Worm (Caenorhabditis elegans) whole organism, L1 larva: ENCODE results near the gene pgam-5.
A peak's percentile ranks its signal among the peaks of the same experiment; 100 is the strongest.

Experiments used
- C16A3.4 ChIP-seq: fragments of 150-350 bp; optimal IDR thresholded peaks from 2 replicates; lab custom pipeline; 2014; ENCODE audit warnings: missing biosample characterization, missing genetic modification characterization
- aha-1 ChIP-seq: fragments of 150-350 bp; optimal IDR thresholded peaks from 2 replicates; lab custom pipeline; 2014; ENCODE audit warnings: missing biosample characterization, missing genetic modification characterization
- alr-1 ChIP-seq: fragments of 200-800 bp; sonication (Bioruptor generic); optimal IDR thresholded peaks from 2 replicates; lab custom pipeline; 2018; ENCODE audit warnings: borderline replicate concordance, mild to moderate bottlenecking, missing genetic modification characterization, missing compliant biosample characterization
- aly-2 ChIP-seq: fragments of 150-350 bp; optimal IDR thresholded peaks from 2 replicates; lab custom pipeline; 2014; ENCODE audit warnings: missing biosample characterization, missing genetic modification characterization
- ama-1 ChIP-seq: fragments of 150-350 bp; optimal IDR thresholded peaks from 2 replicates; lab custom pipeline; 2014
- ceh-63 ChIP-seq: fragments of 200-800 bp; sonication (Bioruptor generic); optimal IDR thresholded peaks from 2 replicates; lab custom pipeline; 2018; ENCODE audit warnings: mild to moderate bottlenecking, missing genetic modification characterization, missing compliant biosample characterization
- ceh-82 ChIP-seq, 3 experiments: fragments of 150-350 bp in 1 of 3; sonication (generic microtip) in 2 of 3; optimal IDR thresholded peaks; 2 replicates each; lab custom pipeline; 2014 to 2017; ENCODE audit warnings: missing biosample characterization in 3 of 3, missing genetic modification characterization in 3 of 3
- ceh-90 ChIP-seq: sonication (generic microtip); optimal IDR thresholded peaks from 2 replicates; lab custom pipeline; 2016; ENCODE audit warnings: missing genetic modification characterization, missing compliant biosample characterization
- ces-1 ChIP-seq: fragments of 150-350 bp; optimal IDR thresholded peaks from 2 replicates; lab custom pipeline; 2014; ENCODE audit warnings: missing biosample characterization, missing genetic modification reagents, missing genetic modification characterization
- dpl-1 ChIP-seq, 3 experiments: fragments of 150-350 bp in 2 of 3; sonication (generic microtip) in 1 of 3; optimal IDR thresholded peaks; 2 replicates each; lab custom pipeline; 2014 to 2017; ENCODE audit warnings: missing biosample characterization in 3 of 3, missing genetic modification characterization in 3 of 3, missing genetic modification reagents in 3 of 3
- dsc-1 ChIP-seq: sonication (generic microtip); optimal IDR thresholded peaks from 2 replicates; lab custom pipeline; 2016; ENCODE audit warnings: mild to moderate bottlenecking, missing genetic modification characterization, missing compliant biosample characterization
- efl-1 ChIP-seq, 4 experiments: fragments of 150-350 bp; optimal IDR thresholded peaks in 3 of 4; peaks in 1 of 4; 1 replicate in 1 of 4; 2 replicates in 3 of 4; lab custom pipeline; 2014; ENCODE audit warnings: missing biosample characterization in 2 of 4, missing genetic modification characterization in 2 of 4, missing genetic modification reagents in 2 of 4
- efl-3 ChIP-seq: fragments of 200-800 bp; sonication (Bioruptor generic); optimal IDR thresholded peaks from 2 replicates; lab custom pipeline; 2018; ENCODE audit warnings: mild to moderate bottlenecking, missing genetic modification characterization, missing compliant biosample characterization
- egl-13 ChIP-seq: sonication (generic microtip); optimal IDR thresholded peaks from 2 replicates; lab custom pipeline; 2016; ENCODE audit warnings: missing genotype, missing genetic modification reagents, missing genetic modification characterization, missing compliant biosample characterization
- elt-2 ChIP-seq: sonication (generic microtip); optimal IDR thresholded peaks from 2 replicates; lab custom pipeline; 2016; ENCODE audit warnings: missing genetic modification characterization, mild to moderate bottlenecking, inconsistent platforms, missing compliant biosample characterization, missing genetic modification reagents
- ets-5 ChIP-seq: fragments of 200-800 bp; sonication (Bioruptor generic); IDR thresholded peaks from 2 replicates; pipeline ENCODE4 v1.3.6; 2022; ENCODE audit warnings: missing genetic modification characterization, missing compliant biosample characterization
- grh-1 ChIP-seq: fragments of 200-800 bp; sonication (Bioruptor generic); IDR thresholded peaks from 2 replicates; pipeline ENCODE4 v1.3.6; 2022; ENCODE audit warnings: missing genetic modification reagents, missing genetic modification characterization, missing compliant biosample characterization
- hlh-17 ChIP-seq: fragments of 200-800 bp; sonication (Bioruptor generic); optimal IDR thresholded peaks from 2 replicates; lab custom pipeline; 2018; ENCODE audit warnings: missing genetic modification characterization, mild to moderate bottlenecking, missing compliant biosample characterization, moderate library complexity, borderline replicate concordance
- hlh-4 ChIP-seq: sonication (generic microtip); optimal IDR thresholded peaks from 2 replicates; lab custom pipeline; 2016; ENCODE audit warnings: mild to moderate bottlenecking, missing genetic modification characterization, missing compliant biosample characterization
- hpl-2 ChIP-seq: fragments of 150-350 bp; optimal IDR thresholded peaks from 2 replicates; lab custom pipeline; 2014; ENCODE audit warnings: missing biosample characterization, missing genetic modification reagents, missing genetic modification characterization
- isw-1 ChIP-seq: fragments of 200-800 bp; sonication (Bioruptor generic); IDR thresholded peaks from 2 replicates; pipeline ENCODE4 v1.3.6; 2022; ENCODE audit warnings: missing genetic modification characterization, missing compliant biosample characterization
- jun-1 ChIP-seq: fragments of 150-350 bp; optimal IDR thresholded peaks from 2 replicates; lab custom pipeline; 2014; ENCODE audit warnings: missing biosample characterization, missing genetic modification reagents, missing genetic modification characterization
- lin-13 ChIP-seq: fragments of 150-350 bp; optimal IDR thresholded peaks from 2 replicates; lab custom pipeline; 2014; ENCODE audit warnings: missing biosample characterization, missing genetic modification reagents, missing genetic modification characterization
- mab-9 ChIP-seq: fragments of 200-800 bp; sonication (Bioruptor generic); IDR thresholded peaks from 2 replicates; pipeline ENCODE4 v1.3.6; 2022; ENCODE audit warnings: missing genetic modification reagents, missing genetic modification characterization, missing compliant biosample characterization
- mef-2 ChIP-seq: fragments of 150-350 bp; optimal IDR thresholded peaks from 2 replicates; lab custom pipeline; 2014; ENCODE audit warnings: missing biosample characterization, missing genetic modification characterization
- mep-1 ChIP-seq: fragments of 150-350 bp; optimal IDR thresholded peaks from 2 replicates; lab custom pipeline; 2014; ENCODE audit warnings: missing biosample characterization, missing genetic modification characterization
- nhr-11 ChIP-seq: fragments of 150-350 bp; optimal IDR thresholded peaks from 2 replicates; lab custom pipeline; 2014; ENCODE audit warnings: missing biosample characterization, missing genetic modification characterization
- nhr-12 ChIP-seq: sonication (generic microtip); optimal IDR thresholded peaks from 2 replicates; lab custom pipeline; 2017; ENCODE audit warnings: missing biosample characterization, missing genetic modification characterization
- nhr-19 ChIP-seq: fragments of 200-800 bp; sonication (Bioruptor generic); conservative IDR thresholded peaks from 2 replicates; pipeline ENCODE4 v1.3.6; 2022; ENCODE audit warnings: missing genetic modification characterization, missing compliant biosample characterization
- nhr-20 ChIP-seq: sonication (generic microtip); optimal IDR thresholded peaks from 2 replicates; lab custom pipeline; 2016; ENCODE audit warnings: mild to moderate bottlenecking, missing genetic modification characterization, missing compliant biosample characterization
- nhr-71 ChIP-seq: sonication (generic microtip); optimal IDR thresholded peaks from 2 replicates; lab custom pipeline; 2016; ENCODE audit warnings: mild to moderate bottlenecking, missing genetic modification characterization, moderate library complexity, missing compliant biosample characterization
- nhr-76 ChIP-seq: sonication (generic microtip); optimal IDR thresholded peaks from 2 replicates; lab custom pipeline; 2017; ENCODE audit warnings: missing biosample characterization, missing genetic modification characterization
- nhr-77 ChIP-seq: fragments of 150-350 bp; optimal IDR thresholded peaks from 2 replicates; lab custom pipeline; 2014; ENCODE audit warnings: missing biosample characterization, missing genetic modification characterization
- nhr-90 ChIP-seq: sonication (generic microtip); optimal IDR thresholded peaks from 2 replicates; lab custom pipeline; 2016; ENCODE audit warnings: mild to moderate bottlenecking, missing genetic modification characterization, missing compliant biosample characterization; ENCODE audit not compliant: poor library complexity
- pag-3 ChIP-seq: sonication (generic microtip); optimal IDR thresholded peaks from 2 replicates; lab custom pipeline; 2017; ENCODE audit warnings: missing genetic modification characterization, mild to moderate bottlenecking, missing compliant biosample characterization, antibody characterized with exemption, borderline replicate concordance; ENCODE audit not compliant: insufficient read depth
- pax-3 ChIP-seq: fragments of 200-800 bp; sonication (Bioruptor generic); optimal IDR thresholded peaks from 2 replicates; lab custom pipeline; 2018; ENCODE audit warnings: mild to moderate bottlenecking, missing genetic modification characterization, moderate library complexity, missing compliant biosample characterization
- pqm-1 ChIP-seq: sonication (generic microtip); optimal IDR thresholded peaks from 3 replicates; lab custom pipeline; 2017; ENCODE audit warnings: missing biosample characterization, missing genetic modification characterization
- rnt-1 ChIP-seq: sonication (generic microtip); optimal IDR thresholded peaks from 2 replicates; lab custom pipeline; 2016; ENCODE audit warnings: mild to moderate bottlenecking, missing genetic modification characterization, moderate library complexity, missing compliant biosample characterization
- skn-1 ChIP-seq: fragments of 150-350 bp; optimal IDR thresholded peaks from 2 replicates; lab custom pipeline; 2014; ENCODE audit warnings: missing biosample characterization, missing genetic modification characterization
- snpc-4 ChIP-seq: fragments of 150-350 bp; optimal IDR thresholded peaks from 2 replicates; lab custom pipeline; 2014; ENCODE audit warnings: missing biosample characterization, missing genetic modification characterization
- snu-23 ChIP-seq: sonication (generic microtip); optimal IDR thresholded peaks from 2 replicates; lab custom pipeline; 2016; ENCODE audit warnings: missing genetic modification characterization, missing compliant biosample characterization
- sox-4 ChIP-seq: sonication (generic microtip); optimal IDR thresholded peaks from 2 replicates; lab custom pipeline; 2016; ENCODE audit warnings: missing genetic modification characterization, missing compliant biosample characterization
- sup-37 ChIP-seq: fragments of 200-800 bp; sonication (Bioruptor generic); optimal IDR thresholded peaks from 2 replicates; lab custom pipeline; 2018; ENCODE audit warnings: mild to moderate bottlenecking, missing genetic modification characterization, missing compliant biosample characterization
- swsn-7 ChIP-seq: sonication (generic microtip); optimal IDR thresholded peaks from 2 replicates; lab custom pipeline; 2016; ENCODE audit warnings: missing genetic modification characterization, missing compliant biosample characterization
- tbx-2 ChIP-seq: sonication (generic microtip); optimal IDR thresholded peaks from 2 replicates; lab custom pipeline; 2016; ENCODE audit warnings: missing genetic modification characterization, missing compliant biosample characterization
- tlp-1 ChIP-seq: fragments of 150-350 bp; optimal IDR thresholded peaks from 2 replicates; lab custom pipeline; 2014; ENCODE audit warnings: missing biosample characterization, missing genetic modification characterization
- unc-130 ChIP-seq: fragments of 150-350 bp; optimal IDR thresholded peaks from 2 replicates; lab custom pipeline; 2017; ENCODE audit warnings: missing biosample characterization, missing genetic modification characterization, inconsistent platforms
- unc-86 ChIP-seq: sonication (generic microtip); optimal IDR thresholded peaks from 2 replicates; lab custom pipeline; 2016; ENCODE audit warnings: missing genetic modification characterization, missing compliant biosample characterization
- unc-98 ChIP-seq: fragments of 200-800 bp; sonication (Bioruptor generic); IDR thresholded peaks from 2 replicates; pipeline ENCODE4 v1.3.6; 2022; ENCODE audit warnings: missing genetic modification characterization, missing compliant biosample characterization
- xbp-1 ChIP-seq: sonication (generic microtip); optimal IDR thresholded peaks from 2 replicates; lab custom pipeline; 2016; ENCODE audit warnings: missing genetic modification characterization, missing compliant biosample characterization
- zag-1 ChIP-seq: fragments of 150-350 bp; optimal IDR thresholded peaks from 2 replicates; lab custom pipeline; 2014; ENCODE audit warnings: missing biosample characterization, missing genetic modification characterization
- zip-4 ChIP-seq: fragments of 200-800 bp; sonication (Bioruptor generic); optimal IDR thresholded peaks from 2 replicates; lab custom pipeline; 2018; ENCODE audit warnings: mild to moderate bottlenecking, missing genetic modification characterization, moderate library complexity, missing compliant biosample characterization
- ztf-11 ChIP-seq, 2 experiments: sonication (generic microtip); optimal IDR thresholded peaks; 2 replicates each; lab custom pipeline; 2016 to 2017; ENCODE audit warnings: missing genetic modification characterization in 2 of 2, missing biosample characterization in 1 of 2, missing compliant biosample characterization in 1 of 2
- ztf-4 ChIP-seq: fragments of 150-350 bp; optimal IDR thresholded peaks from 2 replicates; lab custom pipeline; 2014; ENCODE audit warnings: missing biosample characterization, missing genetic modification characterization

Gene pgam-5

DNA sequence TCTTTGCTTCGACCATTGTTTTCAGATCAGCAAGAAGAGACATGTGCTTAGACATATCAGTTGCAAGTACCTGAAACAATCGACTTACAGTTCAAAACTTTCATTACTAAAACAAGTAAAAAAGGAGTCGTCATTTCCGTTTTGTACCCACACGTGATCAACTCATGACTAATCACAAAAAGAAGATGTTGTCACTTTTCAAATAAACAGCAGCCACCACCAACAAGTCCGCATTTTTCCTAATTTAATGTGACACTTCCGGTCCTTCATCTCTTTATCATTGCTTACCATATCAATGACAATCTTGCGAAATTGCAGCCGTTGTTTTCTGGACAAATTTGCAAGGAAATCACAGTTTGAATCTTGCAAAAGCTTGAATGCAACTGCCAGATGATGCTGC is 30.1 kb upstream of the pgam-5 start:
- no peak for TF ChIP-seq ceh-90 (tag; lab: Kevin White, UChicago)
- no peak for TF ChIP-seq nhr-11 (tag; lab: Kevin White, UChicago)
- TF ChIP-seq ztf-4 (tag; lab: Kevin White, UChicago), result no peak
- TF ChIP-seq nhr-19, result peak; percentile 52
- TF ChIP-seq rnt-1, result no peak
- no peak for TF ChIP-seq pag-3 (tag; lab: Kevin White, UChicago)
- TF ChIP-seq lin-13 (GFP tag; lab: Kevin White, UChicago), result no peak
- TF ChIP-seq aly-2 (tag; lab: Kevin White, UChicago), result no peak
- no peak for TF ChIP-seq efl-3 (GFP tag; lab: Kevin White, UChicago)
- TF ChIP-seq ceh-82 (tag; optimal IDR thresholded peaks at IDR 0.05; lab: Kevin White, UChicago), result no peak
- no peak for TF ChIP-seq dsc-1 (tag; lab: Kevin White, UChicago)
- no peak for TF ChIP-seq skn-1 (tag; lab: Kevin White, UChicago)
- TF ChIP-seq nhr-12 (tag; lab: Kevin White, UChicago), result no peak
- TF ChIP-seq alr-1, result no peak
- TF ChIP-seq zip-4, result no peak
- no peak for TF ChIP-seq ces-1 (GFP tag; lab: Kevin White, UChicago)
- TF ChIP-seq unc-130, result peak; percentile 65
- TF ChIP-seq zag-1 (tag; lab: Kevin White, UChicago), result no peak
- no peak for TF ChIP-seq tlp-1 (tag; lab: Kevin White, UChicago)
- peak in 1 of 3 experiments; percentile 1 for TF ChIP-seq dpl-1 (GFP tag; optimal IDR thresholded peaks at IDR 0.05; lab: Kevin White, UChicago)
- TF ChIP-seq tbx-2 (tag; lab: Kevin White, UChicago), result peak; percentile 63
- TF ChIP-seq mab-9, result no peak
- TF ChIP-seq ceh-63, result no peak
- no peak for TF ChIP-seq hlh-17 (GFP tag; lab: Kevin White, UChicago)
- TF ChIP-seq nhr-77, result no peak
- TF ChIP-seq pax-3 (tag; lab: Kevin White, UChicago), result no peak
- TF ChIP-seq ama-1 (lab: Kevin White, UChicago), result no peak
- no peak for TF ChIP-seq unc-86 (tag; lab: Kevin White, UChicago)
- TF ChIP-seq snu-23 (GFP tag; lab: Kevin White, UChicago), result peak; percentile 46
- TF ChIP-seq aha-1 (tag; lab: Kevin White, UChicago), result no peak
- no peak for TF ChIP-seq snpc-4 (tag; lab: Kevin White, UChicago)
- TF ChIP-seq grh-1 (GFP tag; lab: Robert Waterston, UW), result peak; percentile 62; the same call in 1 of the 2 replicates
- peak; percentile 70 for TF ChIP-seq nhr-90 (tag; lab: Kevin White, UChicago)
- TF ChIP-seq hlh-4 (tag; lab: Kevin White, UChicago), result no peak
- no peak for TF ChIP-seq sox-4 (tag; lab: Kevin White, UChicago)
- no peak for TF ChIP-seq nhr-76 (tag; lab: Kevin White, UChicago)
- no peak for TF ChIP-seq mef-2
- no peak for TF ChIP-seq ztf-11 (tag; optimal IDR thresholded peaks at IDR 0.05; lab: Kevin White, UChicago)
- no peak for TF ChIP-seq egl-13 (tag; lab: Kevin White, UChicago)
- no peak for TF ChIP-seq hpl-2 (GFP tag; lab: Kevin White, UChicago)
- TF ChIP-seq mep-1 (tag; lab: Kevin White, UChicago), result no peak
- TF ChIP-seq unc-98, result no peak
- no peak for TF ChIP-seq sup-37 (GFP tag; lab: Kevin White, UChicago)
- no peak for TF ChIP-seq pqm-1 (tag; lab: Kevin White, UChicago)
- TF ChIP-seq isw-1 (GFP tag; lab: Robert Waterston, UW), result no peak
- TF ChIP-seq xbp-1 (tag; lab: Kevin White, UChicago), result no peak
- peak; percentile 55 for TF ChIP-seq nhr-20 (tag; lab: Kevin White, UChicago)
- TF ChIP-seq nhr-71 (tag; lab: Kevin White, UChicago), result peak; percentile 63
- no peak for TF ChIP-seq efl-1 (optimal IDR thresholded peaks at IDR 0.05; lab: Kevin White, UChicago)
- TF ChIP-seq efl-1 (GFP tag; optimal IDR thresholded peaks at IDR 0.05 in 1 of 2; lab: Kevin White, UChicago), result peak in 1 of 2 experiments; percentile 31
- TF ChIP-seq ets-5, result no peak
- TF ChIP-seq swsn-7 (tag; lab: Kevin White, UChicago), result no peak
- no peak for TF ChIP-seq jun-1 (tag; lab: Kevin White, UChicago)
- no peak for TF ChIP-seq C16A3.4 (tag; lab: Kevin White, UChicago)
- no peak for TF ChIP-seq elt-2 (tag; lab: Kevin White, UChicago)
